Worm (Caenorhabditis elegans) whole organism, midembryonic: ENCODE results near the gene mans-2.

ENCODE experiments used
- cog-1 ChIP-seq: sonication (generic microtip); optimal IDR thresholded peaks from 2 replicates; lab custom pipeline; 2016; ENCODE audit warnings: missing genetic modification characterization, missing compliant biosample characterization
- klf-2 ChIP-seq: fragments of 200-800 bp; sonication (Bioruptor generic); conservative IDR thresholded peaks from 2 replicates; pipeline ENCODE4 v1.3.6; 2022; ENCODE audit warnings: missing genetic modification reagents, missing genetic modification characterization, missing compliant biosample characterization
- med-1 ChIP-seq: sonication (generic microtip); optimal IDR thresholded peaks from 2 replicates; lab custom pipeline; 2017; ENCODE audit warnings: missing genetic modification characterization, mild to moderate bottlenecking, missing compliant biosample characterization, antibody characterized with exemption, missing genetic modification reagents; ENCODE audit not compliant: insufficient read depth
- tab-1 ChIP-seq: fragments of 200-800 bp; sonication (Bioruptor generic); IDR thresholded peaks from 2 replicates; pipeline ENCODE4 v1.3.6; 2022; ENCODE audit warnings: missing genetic modification characterization, missing compliant biosample characterization
- ztf-29 ChIP-seq: fragments of 200-800 bp; sonication (Bioruptor generic); IDR thresholded peaks from 2 replicates; pipeline ENCODE4 v1.3.6; 2022; ENCODE audit warnings: missing genetic modification reagents, missing genetic modification characterization, missing compliant biosample characterization

DNA sequence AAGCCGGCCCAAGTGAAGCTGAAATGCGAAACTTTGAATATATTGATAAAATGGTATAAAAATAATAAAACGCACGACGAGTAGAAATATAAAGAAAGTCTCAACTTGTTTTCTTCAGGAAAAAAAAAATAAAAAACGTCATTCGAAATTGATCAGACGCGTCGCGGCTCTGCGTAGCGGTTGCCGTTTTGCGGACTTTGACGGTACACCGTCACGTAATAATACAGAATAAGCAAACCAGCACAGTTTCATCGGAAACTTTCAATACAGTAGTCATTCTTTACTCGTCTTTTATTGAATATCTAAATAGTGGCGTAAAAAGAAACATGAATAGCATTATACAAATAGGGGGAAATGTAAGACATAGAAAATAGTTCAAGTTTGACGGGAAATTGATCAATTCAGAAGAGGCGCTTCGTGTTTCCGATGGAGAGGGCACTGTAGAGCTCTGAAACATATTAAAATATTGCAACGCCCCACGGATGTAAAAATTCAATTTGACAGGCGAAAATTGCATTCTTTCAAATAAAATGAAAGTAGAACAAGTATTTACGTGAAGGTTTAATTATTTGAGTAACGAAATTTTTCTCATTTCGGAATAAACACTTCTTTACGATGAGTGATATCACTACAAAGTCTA is 8.5 kb upstream of the mans-2 start, which contains the start of the genes cyl-1 and C52E4.7:
- no peak for TF ChIP-seq ztf-29 (GFP tag; lab: Robert Waterston, UW)
- no peak for TF ChIP-seq med-1 (GFP tag; lab: Kevin White, UChicago)
- TF ChIP-seq tab-1 (GFP tag; lab: Robert Waterston, UW): no peak
- no peak for TF ChIP-seq cog-1 (tag; lab: Kevin White, UChicago)
- TF ChIP-seq klf-2 (GFP tag; lab: Robert Waterston, UW): no peak
